Fruit fly (Drosophila melanogaster): ENCODE results near the gene schlank.

DNA sequence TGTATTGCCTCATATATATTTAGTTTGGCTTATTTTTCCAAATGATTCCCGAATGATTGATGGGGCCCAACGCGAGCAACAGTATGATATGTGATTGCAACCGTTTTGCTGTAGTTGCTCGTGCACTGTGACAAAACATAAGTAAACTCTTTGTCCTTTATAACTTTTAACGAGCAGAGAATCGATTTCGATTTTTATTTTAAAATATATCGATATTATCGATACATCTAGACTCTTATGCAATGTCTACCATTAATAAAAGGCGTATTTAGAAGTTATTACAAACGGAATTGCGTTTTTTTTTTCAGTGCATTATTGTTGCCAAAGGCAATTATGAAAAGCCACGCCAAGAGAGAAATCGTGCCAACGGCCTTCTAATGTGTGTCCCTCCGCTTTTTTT is 48.6 kb upstream of the schlank start:
- TF ChIP-seq Hr4 (GFP tag; optimal IDR thresholded peaks at IDR 0.05) = no peak
- TF ChIP-seq spab (GFP tag; optimal IDR thresholded peaks at IDR 0.05) = no peak

Measured in whole organism, prepupa.